Worm (Caenorhabditis elegans): ENCODE measurements around the gene F09F7.5.

ce11 chrIII:5599958-5600357, 53.2 kb downstream of the F09F7.5 start, which contains the start of gene wdr-37:
- no peak for TF ChIP-seq ets-7 (tag; optimal IDR thresholded peaks at IDR 0.05)
- TF ChIP-seq aly-1 (tag; optimal IDR thresholded peaks at IDR 0.05): no peak
- no peak for TF ChIP-seq hnd-1 (tag; optimal IDR thresholded peaks at IDR 0.05)
- no peak for TF ChIP-seq tbx-11 (GFP tag; IDR thresholded peaks at IDR 0.05)
- no peak for TF ChIP-seq B0310.2 (tag; optimal IDR thresholded peaks at IDR 0.05)

All from whole organism, early embryonic.